Worm (Caenorhabditis elegans) whole organism, L4/young adult: Measurements from ENCODE around the gene rbr-2.

ENCODE experiments used
- W03F9.2 ChIP-seq: fragments of 150-350 bp; optimal IDR thresholded peaks from 2 replicates; lab custom pipeline; 2014; ENCODE audit warnings: missing biosample characterization, missing genetic modification characterization
- dao-5 ChIP-seq: sonication (generic microtip); optimal IDR thresholded peaks from 2 replicates; lab custom pipeline; 2016; ENCODE audit warnings: missing genotype, missing genetic modification characterization, moderate library complexity, missing compliant biosample characterization

ce11 chrIV:10966359-10966758 is 46.5 kb downstream of the rbr-2 start, which contains the start of the genes aqp-3 and Y69E1A.8:
- no peak for TF ChIP-seq dao-5
- no peak for TF ChIP-seq W03F9.2 (tag; lab: Kevin White, UChicago)
